Worm (Caenorhabditis elegans) whole organism, L4 larva: ENCODE data around the gene AH9.6.

Source experiments
- F26F4.8 ChIP-seq: fragments of 200-800 bp; sonication (Bioruptor generic); conservative IDR thresholded peaks from 2 replicates; pipeline ENCODE4 v1.3.6; 2022; ENCODE audit warnings: missing genetic modification characterization, missing compliant biosample characterization
- F49E8.2 ChIP-seq: sonication (generic microtip); optimal IDR thresholded peaks from 2 replicates; lab custom pipeline; 2016; ENCODE audit warnings: missing compliant biosample characterization, mild to moderate bottlenecking, missing genetic modification characterization, borderline replicate concordance
- R02D3.7 ChIP-seq: fragments of 150-350 bp; sonication (generic microtip); optimal IDR thresholded peaks from 3 replicates; lab custom pipeline; 2014; ENCODE audit warnings: missing biosample characterization, missing genetic modification characterization
- T26A8.4 ChIP-seq: fragments of 200-800 bp; sonication (Bioruptor generic); IDR thresholded peaks from 2 replicates; pipeline ENCODE4 v1.3.6; 2022; ENCODE audit warnings: missing genetic modification characterization, missing compliant biosample characterization
- Y105C5A.15 ChIP-seq: fragments of 200-800 bp; sonication (Bioruptor generic); IDR thresholded peaks from 2 replicates; pipeline ENCODE4 v1.3.6; 2022; ENCODE audit warnings: missing genetic modification characterization, missing compliant biosample characterization
- Y5F2A.4 ChIP-seq: fragments of 200-800 bp; sonication (Bioruptor generic); optimal IDR thresholded peaks from 2 replicates; lab custom pipeline; 2018; ENCODE audit warnings: mild to moderate bottlenecking, missing genetic modification characterization, missing compliant biosample characterization
- Y75B8A.6 ChIP-seq: fragments of 200-800 bp; sonication (Bioruptor generic); IDR thresholded peaks from 2 replicates; pipeline ENCODE4 v1.3.6; 2022; ENCODE audit warnings: missing genetic modification reagents, missing genetic modification characterization, missing compliant biosample characterization
- aha-1 ChIP-seq: fragments of 150-350 bp; peaks from one replicate; lab custom pipeline; 2014; ENCODE audit warnings: missing biosample characterization, missing genetic modification characterization
- arid-1 ChIP-seq: fragments of 200-800 bp; sonication (Bioruptor generic); conservative IDR thresholded peaks from 2 replicates; pipeline ENCODE4 v1.3.6; 2022; ENCODE audit warnings: missing genetic modification reagents, missing genetic modification characterization, missing compliant biosample characterization
- attf-4 ChIP-seq: sonication (generic microtip); optimal IDR thresholded peaks from 3 replicates; lab custom pipeline; 2017; ENCODE audit warnings: missing biosample characterization, missing genetic modification characterization
- ceh-28 ChIP-seq: fragments of 150-350 bp; optimal IDR thresholded peaks from 2 replicates; lab custom pipeline; 2014; ENCODE audit warnings: missing biosample characterization, missing genetic modification reagents, missing genetic modification characterization
- ceh-32 ChIP-seq: sonication (generic microtip); optimal IDR thresholded peaks from 2 replicates; lab custom pipeline; 2016; ENCODE audit warnings: mild to moderate bottlenecking, missing genetic modification characterization, missing compliant biosample characterization; ENCODE audit not compliant: poor library complexity
- cey-2 ChIP-seq: sonication (generic microtip); optimal IDR thresholded peaks from 3 replicates; lab custom pipeline; 2017; ENCODE audit warnings: missing genetic modification characterization, mild to moderate bottlenecking, missing compliant biosample characterization, antibody characterized with exemption, borderline replicate concordance; ENCODE audit not compliant: insufficient read depth
- ctbp-1 ChIP-seq: fragments of 200-800 bp; sonication (Bioruptor generic); IDR thresholded peaks from 2 replicates; pipeline ENCODE4 v1.3.6; 2022; ENCODE audit warnings: missing genetic modification reagents, missing genetic modification characterization, missing compliant biosample characterization
- daf-16 ChIP-seq, 3 experiments: sonication (generic microtip); optimal IDR thresholded peaks; 2 replicates each; lab custom pipeline; 2016 to 2017; ENCODE audit warnings: missing genetic modification characterization in 3 of 3, missing genetic modification reagents in 3 of 3, mild to moderate bottlenecking in 2 of 3, missing compliant biosample characterization in 2 of 3, missing biosample characterization in 1 of 3, moderate library complexity in 1 of 3
- dmd-6 ChIP-seq: fragments of 200-800 bp; sonication (Bioruptor generic); IDR thresholded peaks from 2 replicates; pipeline ENCODE4 v1.3.6; 2022; ENCODE audit warnings: missing genetic modification reagents, missing genetic modification characterization, missing compliant biosample characterization
- dve-1 ChIP-seq: sonication (generic microtip); optimal IDR thresholded peaks from 2 replicates; lab custom pipeline; 2017; ENCODE audit warnings: antibody characterized with exemption, mild to moderate bottlenecking, missing genetic modification characterization, missing compliant biosample characterization; ENCODE audit not compliant: insufficient read depth
- fkh-10 ChIP-seq: fragments of 150-350 bp; optimal IDR thresholded peaks from 2 replicates; lab custom pipeline; 2014; ENCODE audit warnings: missing biosample characterization, missing genetic modification reagents, missing genetic modification characterization
- fos-1 ChIP-seq: fragments of 150-350 bp; optimal IDR thresholded peaks from 2 replicates; lab custom pipeline; 2014; ENCODE audit warnings: missing biosample characterization, missing genetic modification characterization
- hif-1 ChIP-seq, 2 experiments: sonication (generic microtip); optimal IDR thresholded peaks; 2 replicates each; lab custom pipeline; 2016 to 2017; ENCODE audit warnings: missing compliant biosample characterization in 2 of 2, missing genetic modification characterization in 2 of 2, missing genetic modification reagents in 2 of 2, missing genotype in 2 of 2, mild to moderate bottlenecking in 1 of 2
- hlh-11 ChIP-seq: fragments of 200-800 bp; sonication (Bioruptor generic); optimal IDR thresholded peaks from 2 replicates; lab custom pipeline; 2018; ENCODE audit warnings: mild to moderate bottlenecking, missing genetic modification characterization, missing compliant biosample characterization
- hlh-30 ChIP-seq: sonication (generic microtip); optimal IDR thresholded peaks from 2 replicates; lab custom pipeline; 2017; ENCODE audit warnings: antibody characterized with exemption, mild to moderate bottlenecking, missing genetic modification characterization, missing compliant biosample characterization; ENCODE audit not compliant: insufficient read depth
- hmg-1.1 ChIP-seq: fragments of 200-800 bp; sonication (Bioruptor generic); IDR thresholded peaks from 2 replicates; pipeline ENCODE4 v1.3.6; 2022; ENCODE audit warnings: missing genetic modification reagents, missing genetic modification characterization, missing compliant biosample characterization
- lin-1 ChIP-seq: fragments of 200-800 bp; sonication (Bioruptor generic); IDR thresholded peaks from 2 replicates; pipeline ENCODE4 v1.3.6; 2022; ENCODE audit warnings: missing genetic modification reagents, missing genetic modification characterization, missing compliant biosample characterization
- lin-15B ChIP-seq: fragments of 150-350 bp; sonication (generic microtip); optimal IDR thresholded peaks from 3 replicates; lab custom pipeline; 2014; ENCODE audit warnings: missing biosample characterization, missing genetic modification characterization
- lsy-2 ChIP-seq, 2 experiments: fragments of 150-350 bp in 1 of 2; sonication (generic microtip) in 1 of 2; optimal IDR thresholded peaks; 2 replicates each; lab custom pipeline; 2014 to 2017; ENCODE audit warnings: missing biosample characterization in 2 of 2, missing genetic modification characterization in 2 of 2
- madf-9 ChIP-seq: fragments of 200-800 bp; sonication (Bioruptor generic); conservative IDR thresholded peaks from 2 replicates; pipeline ENCODE4 v1.3.6; 2022; ENCODE audit warnings: missing genetic modification reagents, missing genetic modification characterization, missing compliant biosample characterization
- mdl-1 ChIP-seq, 2 experiments: fragments of 150-350 bp in 1 of 2; sonication (generic microtip) in 1 of 2; optimal IDR thresholded peaks; 2 replicates each; lab custom pipeline; 2014 to 2017; ENCODE audit warnings: missing biosample characterization in 2 of 2, missing genetic modification characterization in 2 of 2
- mep-1 ChIP-seq: fragments of 150-350 bp; sonication (generic microtip); optimal IDR thresholded peaks from 3 replicates; lab custom pipeline; 2014; ENCODE audit warnings: missing biosample characterization, missing genetic modification characterization
- mes-2 ChIP-seq: sonication (generic microtip); optimal IDR thresholded peaks from 2 replicates; lab custom pipeline; 2016; ENCODE audit warnings: missing genotype, mild to moderate bottlenecking, missing genetic modification characterization, missing compliant biosample characterization; ENCODE audit not compliant: poor library complexity, severe bottlenecking
- mxl-2 ChIP-seq: fragments of 200-800 bp; sonication (Bioruptor generic); conservative IDR thresholded peaks from 2 replicates; pipeline ENCODE4 v1.3.6; 2022; ENCODE audit warnings: missing genetic modification reagents, missing genetic modification characterization, missing compliant biosample characterization
- mxl-3 ChIP-seq: fragments of 200-800 bp; sonication (Bioruptor generic); optimal IDR thresholded peaks from 2 replicates; lab custom pipeline; 2018; ENCODE audit warnings: mild to moderate bottlenecking, missing genetic modification characterization, missing compliant biosample characterization
- nhr-10 ChIP-seq: fragments of 150-350 bp; optimal IDR thresholded peaks from 2 replicates; lab custom pipeline; 2014; ENCODE audit warnings: missing biosample characterization, missing genetic modification characterization
- nhr-102 ChIP-seq: sonication (generic microtip); optimal IDR thresholded peaks from 2 replicates; lab custom pipeline; 2016; ENCODE audit warnings: mild to moderate bottlenecking, missing genetic modification characterization, moderate library complexity, missing compliant biosample characterization
- nhr-25 ChIP-seq: sonication (generic microtip); optimal IDR thresholded peaks from 2 replicates; lab custom pipeline; 2017; ENCODE audit warnings: missing genetic modification characterization, mild to moderate bottlenecking, missing compliant biosample characterization, antibody characterized with exemption, moderate library complexity, borderline replicate concordance; ENCODE audit not compliant: insufficient read depth
- nhr-41 ChIP-seq: fragments of 200-800 bp; sonication (Bioruptor generic); IDR thresholded peaks from 2 replicates; pipeline ENCODE4 v1.3.6; 2022; ENCODE audit warnings: missing genetic modification reagents, missing genetic modification characterization, missing compliant biosample characterization
- nhr-42 ChIP-seq: fragments of 200-800 bp; sonication (Bioruptor generic); IDR thresholded peaks from 2 replicates; pipeline ENCODE4 v1.3.6; 2022; ENCODE audit warnings: missing genetic modification characterization, missing compliant biosample characterization
- nhr-6 ChIP-seq: fragments of 150-350 bp; optimal IDR thresholded peaks from 2 replicates; lab custom pipeline; 2014; ENCODE audit warnings: missing biosample characterization, missing genetic modification characterization
- nhr-77 ChIP-seq: fragments of 150-350 bp; optimal IDR thresholded peaks from 2 replicates; lab custom pipeline; 2014; ENCODE audit warnings: missing biosample characterization, missing genetic modification characterization
- set-16 ChIP-seq: fragments of 200-800 bp; sonication (Bioruptor generic); IDR thresholded peaks from 2 replicates; pipeline ENCODE4 v1.3.6; 2022; ENCODE audit warnings: missing genetic modification reagents, missing genetic modification characterization, missing compliant biosample characterization
- skn-1 ChIP-seq: fragments of 150-350 bp; optimal IDR thresholded peaks from 2 replicates; lab custom pipeline; 2014; ENCODE audit warnings: missing biosample characterization, missing genetic modification characterization
- snpc-1.2 ChIP-seq: fragments of 200-800 bp; sonication (Bioruptor generic); IDR thresholded peaks from 2 replicates; pipeline ENCODE4 v1.3.6; 2022; ENCODE audit warnings: missing genetic modification reagents, missing genetic modification characterization, missing compliant biosample characterization
- snpc-4 ChIP-seq: fragments of 150-350 bp; optimal IDR thresholded peaks from 2 replicates; lab custom pipeline; 2014; ENCODE audit warnings: missing biosample characterization, missing genetic modification characterization
- tra-1 ChIP-seq: fragments of 200-800 bp; sonication (Bioruptor generic); IDR thresholded peaks from 2 replicates; pipeline ENCODE4 v1.3.6; 2022; ENCODE audit warnings: missing genetic modification reagents, missing genetic modification characterization, missing compliant biosample characterization
- unc-130 ChIP-seq: sonication (generic microtip); optimal IDR thresholded peaks from 2 replicates; lab custom pipeline; 2016; ENCODE audit warnings: missing genetic modification reagents, missing genetic modification characterization, missing compliant biosample characterization
- unc-62 ChIP-seq, 3 experiments: fragments of 150-350 bp in 1 of 3; sonication (generic microtip); optimal IDR thresholded peaks in 2 of 3; peaks in 1 of 3; 1 replicate in 1 of 3; 2 replicates in 2 of 3; lab custom pipeline; 2014 to 2017; ENCODE audit warnings: missing biosample characterization in 3 of 3, missing genetic modification characterization in 3 of 3, missing genetic modification reagents in 3 of 3, missing genotype in 1 of 3
- vab-7 ChIP-seq: fragments of 200-800 bp; sonication (Bioruptor generic); IDR thresholded peaks from 2 replicates; pipeline ENCODE4 v1.3.6; 2022; ENCODE audit warnings: missing genetic modification reagents, missing genetic modification characterization, missing compliant biosample characterization
- zfp-3 ChIP-seq: fragments of 200-800 bp; sonication (Bioruptor generic); conservative IDR thresholded peaks from 2 replicates; pipeline ENCODE4 v1.3.6; 2022; ENCODE audit warnings: missing genetic modification reagents, missing genetic modification characterization, missing compliant biosample characterization
- zip-2 ChIP-seq: fragments of 150-350 bp; optimal IDR thresholded peaks from 2 replicates; lab custom pipeline; 2014; ENCODE audit warnings: missing biosample characterization, missing genetic modification characterization

AH9.6 gene

DNA sequence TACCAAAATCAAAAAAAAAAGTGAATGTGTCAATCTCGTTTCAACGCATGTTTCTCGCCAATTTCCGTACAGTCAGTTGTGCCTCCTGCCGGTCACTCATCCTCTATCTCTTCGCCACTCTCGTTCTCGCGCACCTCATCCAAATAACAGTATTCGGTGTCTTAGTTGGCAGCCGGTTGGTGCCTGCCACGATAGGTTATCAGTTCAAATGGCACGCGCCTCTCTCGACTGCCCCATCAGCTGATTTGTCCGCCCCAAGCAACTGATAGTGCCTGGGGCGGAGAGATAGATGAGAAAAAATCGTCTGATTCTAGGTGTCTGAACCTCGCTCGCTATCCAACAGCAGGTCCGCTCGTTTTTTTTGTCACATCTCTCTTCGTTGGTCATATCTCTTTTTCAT, 52.8 kb downstream of the AH9.6 start:
- TF ChIP-seq nhr-42 (no peak), nhr-77 (peak; percentile 52), F26F4.8 (GFP tag; lab: Robert Waterston, UW) (no peak), unc-62 (GFP tag; optimal IDR thresholded peaks at IDR 0.05 in 1 of 2; lab: Kevin White, UChicago) (peak in 1 of 2 experiments; percentile 48), unc-62 (tag; optimal IDR thresholded peaks at IDR 0.05; lab: Kevin White, UChicago) (no peak), dmd-6 (peak; percentile 84), hmg-1.1 (peak; percentile 31; the same call in 1 of the 2 replicates), ceh-32 (tag; lab: Kevin White, UChicago) (no peak), Y105C5A.15 (GFP tag; lab: Robert Waterston, UW) (no peak), nhr-6 (peak; percentile 23), unc-130 (no peak), Y5F2A.4 (GFP tag; lab: Kevin White, UChicago) (no peak), hlh-30 (tag; lab: Kevin White, UChicago) (peak; percentile 90), cey-2 (tag; lab: Kevin White, UChicago) (no peak), tra-1 (GFP tag; lab: Robert Waterston, UW) (peak; percentile 56; the same call in 1 of the 2 replicates), vab-7 (GFP tag; lab: Robert Waterston, UW) (no peak), F49E8.2 (tag; lab: Kevin White, UChicago) (no peak), nhr-102 (tag; lab: Kevin White, UChicago) (peak; percentile 25), hif-1 (tag; optimal IDR thresholded peaks at IDR 0.05; lab: Kevin White, UChicago) (peak in 1 of 2 experiments; percentile 44), arid-1 (no peak), zip-2 (no peak), lin-15B (tag; lab: Kevin White, UChicago) (no peak), madf-9 (no peak), ceh-28 (tag; lab: Kevin White, UChicago) (no peak), R02D3.7 (tag; lab: Kevin White, UChicago) (no peak), ctbp-1 (GFP tag; lab: Robert Waterston, UW) (no peak), set-16 (GFP tag; lab: Robert Waterston, UW) (peak; percentile 27; the same call in 1 of the 2 replicates), dve-1 (tag; lab: Kevin White, UChicago) (peak; percentile 60), mxl-3 (GFP tag; lab: Kevin White, UChicago) (peak; percentile 87), zfp-3 (no peak), lsy-2 (tag; optimal IDR thresholded peaks at IDR 0.05; lab: Kevin White, UChicago) (peak in 1 of 2 experiments; percentile 21), aha-1 (tag; lab: Kevin White, UChicago) (peak; percentile 72), hlh-11 (tag; lab: Kevin White, UChicago) (peak; percentile 95), snpc-4 (tag; lab: Kevin White, UChicago) (no peak), T26A8.4 (no peak), skn-1 (no peak), mes-2 (tag; lab: Kevin White, UChicago) (no peak), fkh-10 (GFP tag; lab: Kevin White, UChicago) (no peak), daf-16 (GFP tag; optimal IDR thresholded peaks at IDR 0.05; lab: Kevin White, UChicago) (no peak), daf-16 (tag; optimal IDR thresholded peaks at IDR 0.05; lab: Kevin White, UChicago) (peak; percentile 56), nhr-41 (0 out of 2 replicates have a peak, but pooled peaks have one; percentile 58), lin-1 (GFP tag; lab: Robert Waterston, UW) (0 out of 2 replicates have a peak, but pooled peaks have one; percentile 31), mep-1 (peak; percentile 23), nhr-10 (tag; lab: Kevin White, UChicago) (no peak), snpc-1.2 (GFP tag; lab: Robert Waterston, UW) (no peak), Y75B8A.6 (GFP tag; lab: Robert Waterston, UW) (no peak), fos-1 (tag; lab: Kevin White, UChicago) (no peak), attf-4 (tag; lab: Kevin White, UChicago) (no peak), mxl-2 (GFP tag; lab: Robert Waterston, UW) (no peak), mdl-1 (tag; optimal IDR thresholded peaks at IDR 0.05; lab: Kevin White, UChicago) (peak; percentile 26 to 83), nhr-25 (tag; lab: Kevin White, UChicago) (no peak)
